Fruit fly (Drosophila melanogaster) whole organism, prepupa: Measurements from ENCODE around the gene CG4218.

Experiments used
- Blimp-1 ChIP-seq: fragments of 200-800 bp; sonication (Bioruptor generic); optimal IDR thresholded peaks from 3 replicates; lab custom pipeline; 2017; ENCODE audit warnings: missing biosample characterization, missing genetic modification characterization, mild to moderate bottlenecking, moderate library complexity, missing genetic modification reagents
- CG10631 ChIP-seq: fragments of 200-800 bp; sonication (Bioruptor generic); optimal IDR thresholded peaks from 2 replicates; lab custom pipeline; 2016; ENCODE audit warnings: missing biosample characterization, missing genetic modification characterization
- CG15336 ChIP-seq: fragments of 200-800 bp; sonication (Bioruptor generic); IDR thresholded peaks from 2 replicates; pipeline ENCODE4 v1.3.6; 2022; ENCODE audit warnings: missing biosample characterization, missing genetic modification characterization
- CG16779 ChIP-seq: fragments of 200-800 bp; sonication (Bioruptor generic); optimal IDR thresholded peaks from 3 replicates; lab custom pipeline; 2017; ENCODE audit warnings: missing biosample characterization, mild to moderate bottlenecking, missing genetic modification characterization
- CG32006 ChIP-seq: fragments of 200-800 bp; sonication (Bioruptor generic); optimal IDR thresholded peaks from 3 replicates; lab custom pipeline; 2017; ENCODE audit warnings: missing biosample characterization, mild to moderate bottlenecking, missing genetic modification characterization
- CG34406 ChIP-seq: fragments of 200-800 bp; sonication (Bioruptor generic); optimal IDR thresholded peaks from 3 replicates; lab custom pipeline; 2016; ENCODE audit warnings: missing biosample characterization, missing genetic modification characterization
- CG3919 ChIP-seq: fragments of 200-800 bp; sonication (Bioruptor generic); optimal IDR thresholded peaks from 3 replicates; lab custom pipeline; 2016; ENCODE audit warnings: missing biosample characterization, missing genetic modification characterization
- CG4318 ChIP-seq: fragments of 200-800 bp; sonication (Bioruptor generic); optimal IDR thresholded peaks from 3 replicates; lab custom pipeline; 2017; ENCODE audit warnings: missing biosample characterization, mild to moderate bottlenecking, missing genetic modification characterization
- CG6163 ChIP-seq: fragments of 200-800 bp; sonication (Bioruptor generic); IDR thresholded peaks from 3 replicates; pipeline ENCODE4 v1.3.6; 2022; ENCODE audit warnings: missing biosample characterization, missing genetic modification characterization
- CG6276 ChIP-seq: fragments of 200-800 bp; sonication (Bioruptor generic); optimal IDR thresholded peaks from 2 replicates; lab custom pipeline; 2017; ENCODE audit warnings: missing biosample characterization, mild to moderate bottlenecking, missing genetic modification characterization
- CG6792 ChIP-seq: fragments of 200-800 bp; sonication (Bioruptor generic); optimal IDR thresholded peaks from 3 replicates; lab custom pipeline; 2016; ENCODE audit warnings: missing biosample characterization, missing genetic modification characterization
- CG6808 ChIP-seq: fragments of 200-800 bp; sonication (Bioruptor generic); optimal IDR thresholded peaks from 3 replicates; lab custom pipeline; 2017; ENCODE audit warnings: missing biosample characterization, missing genetic modification characterization, mild to moderate bottlenecking, moderate library complexity, missing genetic modification reagents
- CG6854 ChIP-seq: fragments of 200-800 bp; sonication (Bioruptor generic); optimal IDR thresholded peaks from 2 replicates; lab custom pipeline; 2017; ENCODE audit warnings: missing biosample characterization, mild to moderate bottlenecking, missing genetic modification characterization
- CG7368 ChIP-seq: fragments of 200-800 bp; sonication (Bioruptor generic); optimal IDR thresholded peaks from 3 replicates; lab custom pipeline; 2016; ENCODE audit warnings: missing biosample characterization, missing genetic modification characterization
- CG8119 ChIP-seq: fragments of 200-800 bp; sonication (Bioruptor generic); IDR thresholded peaks from 3 replicates; pipeline ENCODE4 v1.3.6; 2022; ENCODE audit warnings: missing biosample characterization, missing genetic modification characterization
- CG8319 ChIP-seq: fragments of 200-800 bp; sonication (Bioruptor generic); optimal IDR thresholded peaks from 3 replicates; lab custom pipeline; 2016; ENCODE audit warnings: missing biosample characterization, missing genetic modification characterization
- CG8632 ChIP-seq: fragments of 200-800 bp; sonication (Bioruptor generic); optimal IDR thresholded peaks from 3 replicates; lab custom pipeline; 2016; ENCODE audit warnings: missing biosample characterization, missing genetic modification characterization
- Eip78C ChIP-seq: fragments of 200-800 bp; sonication (Bioruptor generic); peaks from one replicate; lab custom pipeline; 2016; ENCODE audit warnings: missing biosample characterization, missing genetic modification characterization
- Ets21C ChIP-seq: fragments of 200-800 bp; sonication (Bioruptor generic); optimal IDR thresholded peaks from 3 replicates; lab custom pipeline; 2016; ENCODE audit warnings: missing biosample characterization, missing genetic modification characterization
- Ets96B ChIP-seq: fragments of 200-800 bp; optimal IDR thresholded peaks from 2 replicates; lab custom pipeline; 2019; ENCODE audit warnings: missing biosample characterization, mild to moderate bottlenecking, missing genetic modification characterization, moderate library complexity
- Gug ChIP-seq: fragments of 200-800 bp; sonication (Bioruptor generic); IDR thresholded peaks from 2 replicates; pipeline ENCODE4 v1.3.6; 2022; ENCODE audit warnings: missing biosample characterization, missing genetic modification characterization
- Hr38 ChIP-seq: sonication (Bioruptor generic); optimal IDR thresholded peaks from 2 replicates; lab custom pipeline; 2016; ENCODE audit warnings: missing biosample characterization, missing genetic modification characterization
- Hr39 ChIP-seq: fragments of 200-800 bp; sonication (Bioruptor generic); optimal IDR thresholded peaks from 2 replicates; lab custom pipeline; 2016; ENCODE audit warnings: missing biosample characterization, missing genetic modification characterization
- Hr4 ChIP-seq: fragments of 200-800 bp; sonication (Bioruptor generic); optimal IDR thresholded peaks from 3 replicates; lab custom pipeline; 2016; ENCODE audit warnings: missing biosample characterization, missing genetic modification characterization
- Lpt ChIP-seq: fragments of 200-800 bp; sonication (Bioruptor generic); optimal IDR thresholded peaks from 3 replicates; lab custom pipeline; 2016; ENCODE audit warnings: missing biosample characterization, missing genetic modification characterization
- Met ChIP-seq: fragments of 200-800 bp; sonication (Bioruptor generic); optimal IDR thresholded peaks from 3 replicates; lab custom pipeline; 2016; ENCODE audit warnings: missing biosample characterization, missing genetic modification characterization
- Smox ChIP-seq: fragments of 200-800 bp; sonication (Bioruptor generic); optimal IDR thresholded peaks from 3 replicates; lab custom pipeline; 2016; ENCODE audit warnings: missing biosample characterization, missing genetic modification characterization
- Sox102F ChIP-seq: fragments of 200-800 bp; sonication (Bioruptor generic); optimal IDR thresholded peaks from 2 replicates; lab custom pipeline; 2016; ENCODE audit warnings: missing biosample characterization, mild to moderate bottlenecking, missing genetic modification characterization
- Sox14 ChIP-seq: fragments of 200-800 bp; sonication (Bioruptor generic); optimal IDR thresholded peaks from 3 replicates; lab custom pipeline; 2016; ENCODE audit warnings: missing biosample characterization, missing genetic modification characterization
- acj6 ChIP-seq: fragments of 200-800 bp; sonication (Bioruptor generic); optimal IDR thresholded peaks from 3 replicates; lab custom pipeline; 2016; ENCODE audit warnings: missing biosample characterization, missing genetic modification characterization
- dac ChIP-seq: fragments of 200-800 bp; sonication (Bioruptor generic); optimal IDR thresholded peaks from 2 replicates; lab custom pipeline; 2017; ENCODE audit warnings: missing biosample characterization, mild to moderate bottlenecking, missing genetic modification characterization
- eg ChIP-seq: fragments of 200-800 bp; sonication (Bioruptor generic); IDR thresholded peaks from 3 replicates; pipeline ENCODE4 v1.3.6; 2022; ENCODE audit warnings: missing biosample characterization, missing genetic modification characterization
- esn ChIP-seq: fragments of 200-800 bp; sonication (Bioruptor generic); optimal IDR thresholded peaks from 2 replicates; lab custom pipeline; 2016; ENCODE audit warnings: missing biosample characterization, mild to moderate bottlenecking, missing genetic modification characterization, moderate library complexity
- fd85E ChIP-seq: fragments of 200-800 bp; sonication (Bioruptor generic); optimal IDR thresholded peaks from 3 replicates; lab custom pipeline; 2016; ENCODE audit warnings: missing biosample characterization, missing genetic modification characterization
- fkh ChIP-seq: fragments of 200-800 bp; sonication (Bioruptor generic); optimal IDR thresholded peaks from 3 replicates; lab custom pipeline; 2017; ENCODE audit warnings: missing biosample characterization, mild to moderate bottlenecking, missing genetic modification characterization, moderate library complexity
- lz ChIP-seq: fragments of 200-800 bp; sonication (Bioruptor generic); optimal IDR thresholded peaks from 3 replicates; lab custom pipeline; 2016; ENCODE audit warnings: missing biosample characterization, missing genetic modification characterization
- net ChIP-seq: fragments of 200-800 bp; sonication (Bioruptor generic); optimal IDR thresholded peaks from 3 replicates; lab custom pipeline; 2016; ENCODE audit warnings: missing biosample characterization, missing genetic modification characterization
- pdm3 ChIP-seq: fragments of 200-800 bp; sonication (Bioruptor generic); optimal IDR thresholded peaks from 3 replicates; lab custom pipeline; 2016; ENCODE audit warnings: missing biosample characterization, missing genetic modification characterization
- salr ChIP-seq, 2 experiments: fragments of 200-800 bp; sonication (Bioruptor generic); optimal IDR thresholded peaks; 3 replicates each; lab custom pipeline; 2016 to 2018; ENCODE audit warnings: missing biosample characterization in 2 of 2, missing genetic modification characterization in 2 of 2, mild to moderate bottlenecking in 1 of 2
- ss ChIP-seq, 2 experiments: fragments of 200-800 bp; sonication (Bioruptor generic); optimal IDR thresholded peaks; 2 replicates in 1 of 2; 3 replicates in 1 of 2; lab custom pipeline; 2017 to 2018; ENCODE audit warnings: mild to moderate bottlenecking in 2 of 2, missing biosample characterization in 2 of 2, missing genetic modification characterization in 2 of 2, moderate library complexity in 1 of 2
- svp ChIP-seq: fragments of 200-800 bp; sonication (Bioruptor generic); peaks from one replicate; lab custom pipeline; 2016; ENCODE audit warnings: missing biosample characterization, missing genetic modification characterization
- vri ChIP-seq: fragments of 200-800 bp; sonication (Bioruptor generic); optimal IDR thresholded peaks from 3 replicates; lab custom pipeline; 2016; ENCODE audit warnings: missing biosample characterization, mild to moderate bottlenecking, missing genetic modification characterization

CG4218 gene

DNA sequence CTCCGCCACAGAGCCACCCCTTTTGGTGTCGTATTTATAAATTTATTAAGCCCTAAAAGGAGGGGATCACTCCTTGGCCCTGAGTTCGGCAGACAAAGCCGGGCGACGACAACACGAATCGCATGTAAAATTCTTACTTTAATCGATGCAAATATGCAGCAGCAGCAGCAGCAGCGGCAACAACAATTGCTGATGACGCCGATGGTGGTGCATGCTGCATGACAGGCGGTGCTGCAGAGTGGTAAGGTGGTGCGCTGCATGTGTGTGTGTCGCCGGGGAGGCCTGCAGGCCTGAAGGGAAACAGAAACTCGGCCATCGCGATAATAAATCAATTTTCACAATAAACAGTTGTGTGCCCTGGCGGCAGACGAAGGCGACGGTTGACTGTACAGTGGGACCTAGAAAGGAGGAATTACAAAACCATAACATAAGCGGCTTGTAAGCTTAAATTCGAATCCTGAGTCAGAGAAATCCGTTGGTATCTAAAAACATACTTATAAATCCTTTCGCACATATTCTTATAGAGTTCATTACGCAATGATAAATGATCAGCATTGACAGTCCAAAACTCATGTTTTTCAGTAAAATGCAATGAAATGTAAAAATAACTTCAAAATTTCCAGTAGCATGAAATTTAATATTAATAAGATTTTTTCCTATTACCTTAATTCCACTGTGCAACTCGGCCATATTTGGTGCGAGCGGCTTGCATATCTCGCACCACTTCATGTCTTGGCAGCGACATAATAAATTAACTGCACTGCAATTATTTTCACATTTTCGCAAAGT, 23.0 kb upstream of the CG4218 start (continued):
- TF ChIP-seq Met (GFP tag; lab: Kevin White, UChicago) (peak; percentile 51), CG16779 (tag; lab: Kevin White, UChicago) (peak; percentile 30), dac (GFP tag; lab: Kevin White, UChicago) (no peak), CG8632 (GFP tag; lab: Kevin White, UChicago) (peak; percentile 18), Lpt (GFP tag; lab: Kevin White, UChicago) (no peak), ss (GFP tag; optimal IDR thresholded peaks at IDR 0.05; lab: Kevin White, UChicago) (peak in 1 of 2 experiments; percentile 95), Sox102F (GFP tag; lab: Kevin White, UChicago) (peak; percentile 10), lz (peak; percentile 31), esn (GFP tag; lab: Kevin White, UChicago) (peak; percentile 59), Sox14 (peak; percentile 36), CG7368 (GFP tag; lab: Kevin White, UChicago) (no peak), fkh (GFP tag; lab: Kevin White, UChicago) (no peak), CG10631 (peak; percentile 37), Hr39 (GFP tag; lab: Kevin White, UChicago) (peak; percentile 19), salr (GFP tag; optimal IDR thresholded peaks at IDR 0.05; lab: Kevin White, UChicago) (no peak), Blimp-1 (no peak), CG4318 (GFP tag; lab: Kevin White, UChicago) (peak; percentile 1), CG15336 (GFP tag; lab: Robert Waterston, UW) (peak; percentile 36; the same call in 1 of the 2 replicates)

DNA sequence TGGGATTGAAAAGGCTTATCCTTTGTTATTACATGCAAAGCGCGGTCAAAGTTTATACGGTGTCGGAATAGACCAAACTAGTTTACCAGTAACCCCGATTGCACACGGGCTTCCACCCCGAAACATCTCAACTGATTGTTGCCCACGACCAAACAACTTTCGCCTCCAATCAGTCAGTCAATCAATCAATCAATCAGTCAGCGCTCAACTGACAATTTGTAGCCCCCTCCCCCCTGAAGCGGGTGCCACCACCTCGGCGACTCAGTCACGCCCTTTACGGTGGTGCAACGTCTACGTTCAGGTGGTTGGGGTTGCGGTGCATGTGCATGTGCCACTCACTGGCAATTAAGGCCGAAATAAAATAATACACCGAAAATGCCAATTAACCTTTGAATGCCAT, 21.9 kb upstream of the CG4218 start:
- no peak for TF ChIP-seq Hr4 (GFP tag; lab: Kevin White, UChicago)
- peak; percentile 53 for TF ChIP-seq svp (GFP tag; lab: Kevin White, UChicago)
- TF ChIP-seq CG34406 (GFP tag; lab: Kevin White, UChicago), result no peak
- TF ChIP-seq CG8319 (GFP tag; lab: Kevin White, UChicago), result no peak

- peak; percentile 40; the same call in 1 of the 3 replicates for TF ChIP-seq eg (GFP tag; lab: Robert Waterston, UW)
- peak; percentile 58 for TF ChIP-seq Eip78C (GFP tag; lab: Kevin White, UChicago)
- TF ChIP-seq pdm3, result peak; percentile 1
- TF ChIP-seq CG7368 (GFP tag; lab: Kevin White, UChicago), result no peak
- no peak for TF ChIP-seq CG3919 (GFP tag; lab: Kevin White, UChicago)
- no peak for TF ChIP-seq Sox102F (GFP tag; lab: Kevin White, UChicago)
- TF ChIP-seq Met (GFP tag; lab: Kevin White, UChicago), result no peak
- no peak for TF ChIP-seq CG10631
- no peak for TF ChIP-seq acj6
- TF ChIP-seq vri (GFP tag; lab: Kevin White, UChicago), result no peak
- no peak for TF ChIP-seq CG6792
- no peak for TF ChIP-seq CG32006 (GFP tag; lab: Kevin White, UChicago)
- TF ChIP-seq fd85E (GFP tag; lab: Kevin White, UChicago), result no peak
- TF ChIP-seq Ets21C (GFP tag; lab: Kevin White, UChicago), result no peak
- peak; percentile 18; the same call in 1 of the 2 replicates for TF ChIP-seq Gug (GFP tag; lab: Robert Waterston, UW)
- TF ChIP-seq Lpt (GFP tag; lab: Kevin White, UChicago), result no peak
- TF ChIP-seq CG8119 (GFP tag; lab: Robert Waterston, UW), result 0 out of 3 replicates have a peak, but pooled peaks have one; percentile 13
- peak; percentile 34 to 87 for TF ChIP-seq ss (GFP tag; optimal IDR thresholded peaks at IDR 0.05; lab: Kevin White, UChicago)
- no peak for TF ChIP-seq Smox (GFP tag; lab: Kevin White, UChicago)
- TF ChIP-seq svp (GFP tag; lab: Kevin White, UChicago), result peak; percentile 16
- no peak for TF ChIP-seq CG34406 (GFP tag; lab: Kevin White, UChicago)
- TF ChIP-seq CG6163 (GFP tag; lab: Robert Waterston, UW), result peak; percentile 64; the same call in 1 of the 3 replicates
- TF ChIP-seq CG16779 (tag; lab: Kevin White, UChicago), result no peak
- TF ChIP-seq Hr39 (GFP tag; lab: Kevin White, UChicago), result no peak
- TF ChIP-seq CG6854 (GFP tag; lab: Kevin White, UChicago), result no peak
- TF ChIP-seq CG6808 (GFP tag; lab: Kevin White, UChicago), result no peak
- TF ChIP-seq net, result no peak
- TF ChIP-seq esn (GFP tag; lab: Kevin White, UChicago), result no peak
- no peak for TF ChIP-seq salr (GFP tag; optimal IDR thresholded peaks at IDR 0.05; lab: Kevin White, UChicago)
- TF ChIP-seq Hr38 (GFP tag; lab: Kevin White, UChicago), result no peak
- TF ChIP-seq fkh (GFP tag; lab: Kevin White, UChicago), result no peak
- TF ChIP-seq Ets96B (tag; lab: Kevin White, UChicago), result no peak
- no peak for TF ChIP-seq lz
- no peak for TF ChIP-seq CG4318 (GFP tag; lab: Kevin White, UChicago)
- no peak for TF ChIP-seq CG6276
- no peak for TF ChIP-seq CG8632 (GFP tag; lab: Kevin White, UChicago)
- TF ChIP-seq CG15336 (GFP tag; lab: Robert Waterston, UW), result 0 out of 2 replicates have a peak, but pooled peaks have one; percentile 11
- TF ChIP-seq, all 60 proteins: peak for 9
These were observed 21.2 kb upstream of the CG4218 start for dm6 chr2L:14570129-14570528.
